Fruit fly (Drosophila melanogaster) whole organism, larva: ENCODE results near the gene CG6013.

Experiments
- noc ChIP-seq: fragments of 200-800 bp; sonication (Bioruptor generic); optimal IDR thresholded peaks from 3 replicates; lab custom pipeline; 2019; ENCODE audit warnings: missing biosample characterization, mild to moderate bottlenecking, missing genetic modification characterization, moderate library complexity

The CG6013 gene

DNA sequence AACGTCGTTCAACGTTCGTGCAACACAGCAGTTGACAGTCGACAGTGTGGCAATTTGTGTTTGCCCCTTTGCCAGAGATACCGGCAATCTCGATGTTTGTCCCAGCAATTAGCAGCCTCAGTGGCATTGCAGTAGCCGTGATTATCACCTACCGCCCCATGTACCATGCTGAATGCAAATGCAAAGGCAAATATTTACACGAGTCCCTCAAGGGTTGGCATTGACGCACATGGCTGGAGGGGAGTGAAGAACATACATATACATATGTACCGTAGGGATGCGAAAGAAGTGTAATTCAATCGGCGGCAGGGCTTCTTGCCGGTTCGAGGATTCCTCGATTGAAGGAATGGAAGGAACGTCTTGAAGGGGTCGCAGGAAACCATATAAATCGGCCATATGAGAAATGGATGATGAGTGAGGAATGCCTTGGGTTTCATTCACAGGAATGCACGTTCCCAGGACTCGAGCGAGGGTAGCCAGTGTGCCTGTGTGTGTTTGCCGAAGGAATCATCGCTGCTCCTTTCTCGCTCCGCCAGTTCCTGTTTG, 31.3 kb upstream of the CG6013 start:
- no peak for TF ChIP-seq noc (tag; lab: Kevin White, UChicago)

DNA sequence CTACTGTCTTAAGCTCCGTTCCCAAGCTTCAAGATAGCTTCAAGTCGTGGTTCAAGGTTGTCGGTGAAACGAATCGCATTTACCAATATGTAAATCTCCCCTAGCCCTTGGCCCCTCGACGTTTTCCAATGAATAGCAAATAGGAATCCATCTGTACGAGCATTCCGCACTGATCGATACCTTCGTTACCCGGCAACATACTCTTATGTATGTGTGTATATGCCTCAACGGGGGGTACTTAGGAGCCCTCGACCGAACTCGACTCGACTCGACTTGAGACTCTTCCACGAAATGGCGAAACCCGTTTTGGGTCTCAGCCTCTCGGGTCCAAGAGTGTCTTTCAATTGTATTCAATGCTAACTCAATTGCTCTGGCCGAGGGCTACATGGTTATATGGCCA, 29.6 kb upstream of the CG6013 start:
- TF ChIP-seq noc (tag; lab: Kevin White, UChicago), result no peak

DNA sequence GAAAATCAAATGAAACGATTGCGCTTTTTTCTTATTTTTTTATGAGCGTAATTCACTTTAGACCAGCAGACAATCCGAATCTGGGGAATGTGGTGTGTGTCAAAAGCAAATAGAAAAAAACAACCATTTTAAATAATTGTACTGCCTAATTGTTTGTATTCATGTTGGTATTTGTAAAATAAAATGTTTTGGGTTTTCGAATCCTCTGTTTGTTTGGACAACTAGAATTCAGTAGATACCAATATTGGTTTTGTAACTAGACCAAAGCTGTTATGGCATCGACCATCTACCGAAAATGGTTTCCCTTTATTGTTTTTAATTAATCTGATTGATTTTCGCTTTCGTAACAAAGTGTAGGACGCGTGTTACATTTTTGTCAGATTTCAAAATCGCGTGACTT, 20.4 kb upstream of the CG6013 start:
- no peak for TF ChIP-seq noc (tag; lab: Kevin White, UChicago)

DNA sequence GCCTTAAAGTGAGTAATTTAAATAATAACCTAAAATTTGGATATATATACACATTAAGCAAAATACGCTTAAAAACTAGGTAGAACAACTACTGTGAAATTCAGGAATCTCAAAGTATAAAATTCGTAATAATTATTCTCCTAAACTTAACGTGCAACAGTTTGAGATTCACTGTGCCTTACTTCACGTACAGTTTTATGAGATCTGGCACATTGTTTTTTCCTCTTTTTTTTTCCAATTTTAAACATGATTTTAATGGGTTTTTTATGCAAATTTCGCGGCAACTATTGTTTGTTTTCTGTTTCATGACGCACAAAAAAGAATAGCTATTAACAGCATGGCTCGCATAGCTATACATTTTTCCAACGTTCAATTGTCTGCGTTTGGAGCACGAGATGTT, 19.4 kb upstream of the CG6013 start:
- no peak for TF ChIP-seq noc (tag; lab: Kevin White, UChicago)

DNA sequence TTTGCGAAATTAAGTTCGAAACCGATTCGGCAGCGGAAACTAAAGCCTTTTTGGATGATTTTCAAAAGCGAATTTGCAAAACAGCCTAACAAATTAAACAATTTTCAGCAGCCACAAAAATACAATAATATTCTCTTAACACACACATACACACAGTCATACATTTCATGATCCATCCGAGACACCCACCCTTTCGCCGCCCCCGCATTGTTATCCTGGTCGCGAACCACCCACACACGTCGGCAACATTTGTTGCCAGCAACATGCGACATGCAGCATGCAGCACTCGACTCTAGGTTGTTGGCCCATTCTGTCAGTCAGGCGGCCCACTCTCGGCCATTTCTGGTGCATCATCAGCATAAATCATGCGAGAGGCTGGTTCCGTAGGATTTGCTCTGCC, 17.3 kb upstream of the CG6013 start:
- TF ChIP-seq noc (tag; lab: Kevin White, UChicago), result no peak

DNA sequence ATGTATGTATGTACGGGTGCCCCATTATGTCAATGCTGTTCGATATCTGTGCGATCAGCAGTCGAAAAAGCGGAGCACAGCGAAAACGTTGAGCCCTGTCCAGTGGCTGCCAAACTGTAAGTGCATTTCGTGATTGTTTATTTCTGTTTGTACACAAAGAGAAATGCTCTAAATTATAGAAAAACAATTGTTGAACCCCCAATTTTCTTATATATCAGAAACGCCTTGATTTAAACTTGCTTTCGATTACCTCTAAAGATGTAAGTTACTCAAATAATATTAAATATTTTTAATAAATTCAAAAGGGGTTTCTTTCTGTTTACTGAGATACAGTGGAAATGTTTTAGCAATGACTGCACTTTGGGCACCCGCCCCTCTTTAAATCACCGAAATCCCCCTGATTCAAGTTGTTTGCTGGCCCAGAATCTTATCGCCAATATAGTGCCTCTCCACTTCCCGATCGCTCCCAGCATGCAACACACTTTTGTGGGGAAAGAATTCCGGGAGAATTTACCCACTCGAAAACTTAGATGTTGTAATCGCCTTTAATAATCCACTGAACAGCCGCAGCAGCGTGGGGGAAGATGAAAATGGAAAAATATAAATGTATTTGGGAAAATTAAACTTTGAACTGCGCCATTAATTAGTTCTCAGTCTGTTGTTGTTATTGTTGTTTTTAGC, 16.4 kb upstream of the CG6013 start:
- no peak for TF ChIP-seq noc (tag; lab: Kevin White, UChicago)

DNA sequence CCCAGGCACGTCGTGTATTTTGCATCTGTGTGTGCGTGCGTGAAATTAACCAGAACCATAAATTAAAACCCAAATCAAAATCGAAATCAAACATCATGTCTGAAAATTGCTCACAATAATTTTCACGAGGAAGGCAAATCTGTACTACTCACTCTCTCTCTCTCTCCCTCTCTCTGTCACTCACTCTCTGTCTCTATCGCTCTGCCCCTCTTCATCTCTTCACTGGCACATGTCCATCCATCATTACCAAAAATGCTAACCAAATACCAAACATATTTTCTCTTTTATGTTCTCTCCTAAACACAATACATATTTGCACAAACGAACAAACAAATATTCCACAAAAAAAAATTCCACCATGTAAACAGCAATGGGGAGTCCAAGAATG, 15.9 kb upstream of the CG6013 start:
- no peak for TF ChIP-seq noc (tag; lab: Kevin White, UChicago)

DNA sequence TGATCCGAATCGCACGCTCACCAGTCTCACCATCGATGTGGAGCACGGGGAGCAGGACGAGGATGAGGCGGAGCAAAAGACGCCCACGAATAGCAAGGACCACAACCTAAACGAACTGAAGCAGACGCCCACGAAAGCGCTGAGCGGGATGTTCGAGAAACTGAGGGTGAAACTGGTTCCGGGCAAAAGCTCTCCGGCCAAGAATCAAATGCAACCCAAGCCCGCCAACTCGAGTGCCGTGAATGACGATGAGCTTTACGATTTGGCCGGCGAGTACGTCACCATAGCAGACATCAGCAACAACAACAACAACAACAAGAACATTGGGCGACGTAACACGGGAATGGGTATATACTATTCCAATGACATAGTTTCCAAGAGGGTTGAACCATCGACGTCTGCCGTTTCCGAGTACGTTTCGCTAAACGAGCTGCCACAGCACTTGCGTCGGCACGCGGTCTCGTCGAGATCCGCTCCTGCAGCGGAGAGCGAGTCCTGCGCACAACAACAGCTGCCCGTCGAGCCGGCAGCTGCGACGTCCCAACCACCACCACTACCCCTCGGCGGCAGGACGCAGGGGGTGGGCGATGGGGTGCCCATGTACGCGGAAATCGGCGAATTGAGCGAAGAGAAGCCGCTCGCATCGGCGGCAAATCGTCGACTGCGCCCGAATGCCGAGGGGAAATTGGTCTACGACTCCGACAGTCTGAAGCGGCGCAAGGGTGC, 13.8 kb upstream of the CG6013 start:
- no peak for TF ChIP-seq noc (tag; lab: Kevin White, UChicago)

DNA sequence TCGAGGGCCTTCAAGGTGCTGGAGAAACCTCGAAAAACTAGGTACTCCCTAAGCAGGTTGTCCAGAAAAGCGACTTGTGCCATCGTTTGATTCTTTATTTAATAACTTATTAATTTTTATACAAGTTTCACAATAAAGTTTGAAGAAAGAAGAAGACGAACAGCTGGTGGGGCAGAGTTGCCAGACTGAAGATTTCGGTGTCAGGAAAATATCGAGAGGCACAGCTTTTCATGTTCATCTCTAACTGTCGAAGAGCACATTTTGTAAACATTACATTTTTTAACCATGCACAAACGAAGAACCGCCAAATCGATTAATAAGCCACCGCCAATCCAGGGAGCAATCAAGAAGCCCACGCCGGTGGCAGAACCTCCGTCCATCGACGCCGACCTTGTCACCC, 7.4 kb upstream of the CG6013 start, which contains the start of the genes CG6005 and CG14286:
CG6005 (minus strand) TSS at position 169 of the 400 bp plus-strand sequence.
CG14286 (plus strand) TSS at position 231 of the 400 bp plus-strand sequence.
- TF ChIP-seq noc (tag; lab: Kevin White, UChicago), result no peak

DNA sequence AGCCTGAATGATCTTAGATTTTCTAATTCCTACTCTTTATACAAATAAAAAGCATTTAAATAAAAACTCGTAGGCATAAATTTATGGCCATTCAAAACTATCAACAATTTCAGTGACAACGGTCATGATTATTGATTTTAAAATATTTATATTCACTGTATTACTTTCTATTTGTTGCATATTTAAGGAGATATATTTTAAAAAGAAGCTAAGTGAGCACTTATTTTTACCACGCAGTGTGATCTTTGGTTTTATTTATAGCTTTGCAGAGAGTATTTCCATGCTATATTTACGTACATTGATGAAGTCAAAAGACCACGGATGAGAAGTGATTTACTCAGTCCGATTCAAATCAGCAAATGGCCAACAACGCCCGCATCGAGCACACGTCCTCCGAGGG, 6.5 kb upstream of the CG6013 start, which contains the start of gene CG14285:
CG14285 (plus strand) TSS at position 339 of the 400 bp plus-strand sequence.
- no peak for TF ChIP-seq noc (tag; lab: Kevin White, UChicago)

DNA sequence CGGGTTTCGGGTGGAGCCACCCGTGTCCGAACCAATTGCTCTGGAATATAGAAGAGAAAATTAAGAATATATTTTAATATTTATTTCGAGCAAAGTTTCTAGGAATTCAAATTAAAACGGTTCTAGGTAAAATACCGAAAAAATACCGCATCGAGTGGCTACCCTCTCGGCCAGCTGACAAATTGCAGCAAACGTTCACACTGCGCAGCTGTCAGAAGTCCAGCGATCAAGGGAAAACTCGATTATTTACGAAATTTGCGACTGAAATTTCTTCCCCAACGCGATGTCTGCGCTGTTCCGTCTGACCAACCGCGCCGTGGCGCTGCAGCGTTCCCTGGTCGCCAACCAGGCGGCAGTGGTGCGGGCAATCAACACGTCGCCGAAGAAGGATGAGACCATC, 4.1 kb upstream of the CG6013 start, which contains the start of gene NP15.6:
NP15.6 (plus strand) TSS at position 204 of the 400 bp plus-strand sequence.
- no peak for TF ChIP-seq noc (tag; lab: Kevin White, UChicago)

DNA sequence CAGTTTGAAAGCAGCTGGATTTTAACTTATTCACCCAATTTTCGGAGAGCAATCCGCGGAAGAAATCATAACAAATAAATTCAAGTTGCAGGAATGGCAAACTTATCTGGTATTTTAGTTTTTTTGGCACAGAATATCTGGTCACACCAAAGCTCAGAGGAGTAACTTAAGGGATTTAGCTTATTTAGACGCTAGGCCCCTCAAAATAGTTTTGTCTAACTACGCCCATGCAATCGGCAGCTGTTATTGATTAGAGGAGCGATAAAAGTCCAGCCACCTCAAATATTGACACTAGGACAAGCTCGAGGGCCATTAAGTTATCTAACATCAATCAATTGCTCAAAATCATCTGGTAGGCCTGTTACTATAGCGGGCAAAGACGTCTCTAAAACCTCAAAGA, 2.5 kb upstream of the CG6013 start, which contains the start of the genes GatA and P5cr:
GatA (minus strand) TSS at position 100 of the 400 bp plus-strand sequence.
P5cr (plus strand) TSS at position 174 of the 400 bp plus-strand sequence.
- peak; percentile 78 for TF ChIP-seq noc (tag; lab: Kevin White, UChicago)

DNA sequence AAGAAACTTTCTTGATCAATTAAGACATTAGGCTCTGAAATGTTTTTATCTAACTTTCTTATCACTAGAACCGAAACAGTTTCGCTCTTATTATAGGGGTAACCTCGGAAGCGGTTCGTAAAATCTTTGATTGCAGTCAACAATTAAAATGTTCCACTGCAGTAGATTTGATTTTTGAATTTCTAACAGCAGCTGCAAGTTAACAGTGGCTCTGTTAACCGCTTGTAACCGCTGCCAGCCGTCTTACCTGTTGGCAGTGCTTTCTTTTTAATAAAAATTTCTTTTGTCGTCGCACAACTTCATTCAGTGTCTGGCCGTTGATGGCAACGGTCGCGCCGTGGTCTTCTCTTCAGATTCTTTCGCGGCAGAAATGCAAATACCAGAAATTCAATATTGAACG, 1.9 kb downstream of the CG6013 start, which contains the start of gene CG6026:
CG6026 (plus strand) TSS at position 301 of the 400 bp plus-strand sequence.
- no peak for TF ChIP-seq noc (tag; lab: Kevin White, UChicago)

DNA sequence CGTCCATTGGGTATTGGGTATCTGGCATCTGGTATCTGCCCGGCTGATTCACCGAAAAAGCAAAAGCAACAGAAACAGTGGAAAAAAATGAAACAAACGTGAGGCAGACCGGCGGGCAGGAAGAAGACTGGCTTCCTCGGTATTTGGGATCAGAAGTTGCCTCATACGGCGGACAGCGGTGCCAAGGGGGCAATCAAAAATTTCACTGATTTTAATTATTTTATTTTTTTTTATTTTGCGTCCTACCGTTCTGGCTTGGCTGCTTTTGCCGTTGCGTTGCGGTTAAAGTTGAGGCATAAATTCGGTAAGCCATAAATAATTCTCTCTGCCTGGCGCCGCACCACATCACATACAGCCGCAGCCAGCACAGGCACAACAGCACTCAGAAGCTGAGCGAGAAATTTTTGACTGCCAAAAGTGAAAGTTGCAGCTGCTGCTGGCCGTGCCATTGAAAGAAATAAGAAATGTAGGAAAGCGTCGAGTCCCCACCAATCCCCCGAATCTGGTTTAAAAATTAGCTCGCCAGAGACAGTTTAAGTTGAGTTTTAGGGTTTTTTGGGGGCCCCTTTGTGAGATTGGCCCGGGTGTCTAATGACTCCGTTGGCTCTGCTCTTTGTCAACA, 5.3 kb downstream of the CG6013 start:
- no peak for TF ChIP-seq noc (tag; lab: Kevin White, UChicago)

DNA sequence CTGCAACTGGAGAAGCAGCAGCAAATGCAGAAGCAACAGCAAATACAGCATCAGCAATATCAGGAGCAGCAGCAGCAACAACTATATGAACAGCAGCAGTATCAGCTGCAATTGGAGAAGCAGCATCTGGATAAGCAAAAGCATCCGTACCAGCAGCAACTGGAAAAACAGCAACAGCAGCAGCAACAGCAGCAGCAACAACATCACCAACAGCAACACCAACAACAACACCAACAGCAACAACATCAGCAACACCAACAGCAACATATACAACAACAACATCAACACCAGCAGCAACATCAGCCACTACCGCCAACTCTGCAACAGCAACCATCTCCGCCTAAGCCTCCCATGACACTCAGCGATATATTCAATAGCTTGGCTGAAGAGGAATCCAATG, 9.4 kb downstream of the CG6013 start:
- no peak for TF ChIP-seq noc (tag; lab: Kevin White, UChicago)

DNA sequence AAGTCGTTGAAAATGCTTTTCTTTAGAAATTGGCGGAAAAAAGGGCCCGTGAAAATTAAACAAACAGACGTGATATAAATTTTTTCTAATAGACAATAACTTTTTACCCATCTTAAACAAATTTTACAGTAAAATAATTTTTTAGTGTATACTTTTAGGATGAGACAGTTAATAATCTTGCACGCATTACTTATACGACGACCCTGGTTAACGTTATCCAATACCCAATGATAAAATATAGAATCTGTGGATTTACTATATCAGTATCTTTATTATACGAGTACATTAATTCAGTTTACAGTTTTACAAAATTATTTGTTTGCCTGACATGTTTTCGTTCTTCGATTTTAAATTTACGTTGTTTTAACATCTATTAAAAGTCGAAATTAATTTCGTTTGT, 13.3 kb downstream of the CG6013 start:
- no peak for TF ChIP-seq noc (tag; lab: Kevin White, UChicago)
